Worm (Caenorhabditis elegans): ENCODE data around the gene ceh-1.

The ceh-1 gene

DNA sequence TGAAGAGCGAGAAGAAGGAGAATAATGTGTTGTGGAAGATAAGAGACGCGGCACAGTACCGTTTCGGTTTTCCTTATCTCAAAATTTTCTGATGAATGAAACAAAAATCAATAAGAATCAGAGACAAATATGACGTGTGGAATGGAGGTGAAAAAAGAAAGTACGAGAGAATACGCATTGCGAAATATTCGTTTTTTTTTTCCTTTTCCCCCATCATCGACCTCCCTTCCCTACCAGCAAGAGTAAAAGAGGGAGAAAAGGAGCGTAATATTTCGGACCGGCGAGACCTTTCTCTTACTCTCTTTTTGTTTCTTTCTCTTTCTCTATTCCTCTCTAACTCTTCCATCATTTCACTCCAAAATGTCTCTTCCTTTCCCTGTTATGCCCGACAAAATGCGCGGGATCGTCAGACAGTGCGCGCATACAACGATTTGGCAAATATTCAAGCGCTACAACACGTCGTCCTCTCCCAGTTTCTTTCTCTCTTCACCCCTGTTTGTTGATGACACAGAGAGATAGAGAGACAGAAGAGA lies 8.4 kb upstream of the ceh-1 start:
- no peak for TF ChIP-seq ama-1 (optimal IDR thresholded peaks at IDR 0.05)
- TF ChIP-seq swsn-7 (tag; optimal IDR thresholded peaks at IDR 0.05) = peak; percentile 49
- TF ChIP-seq nhr-47 (tag; optimal IDR thresholded peaks at IDR 0.05) = peak; percentile 37
- TF ChIP-seq tbx-2 (tag; optimal IDR thresholded peaks at IDR 0.05) = peak; percentile 61
- no peak for TF ChIP-seq lin-39 (tag; optimal IDR thresholded peaks at IDR 0.05)
- TF ChIP-seq grh-1 (GFP tag; IDR thresholded peaks at IDR 0.05) = peak; percentile 54
- TF ChIP-seq xbp-1 (tag; optimal IDR thresholded peaks at IDR 0.05) = peak; percentile 66
- peak; percentile 98 for TF ChIP-seq blmp-1 (tag; optimal IDR thresholded peaks at IDR 0.05)
- TF ChIP-seq jun-1 (tag; optimal IDR thresholded peaks at IDR 0.05) = peak; percentile 13
- peak; percentile 18 for TF ChIP-seq lir-3 (tag; optimal IDR thresholded peaks at IDR 0.05; ENCODE audit: poor library complexity)
- peak; percentile 56 for TF ChIP-seq C16A3.4 (tag; optimal IDR thresholded peaks at IDR 0.05)
- TF ChIP-seq snpc-4 (tag; optimal IDR thresholded peaks at IDR 0.05) = no peak
- peak; percentile 85 for TF ChIP-seq lin-14 (GFP tag; optimal IDR thresholded peaks at IDR 0.05)
- TF ChIP-seq zip-4 (GFP tag; optimal IDR thresholded peaks at IDR 0.05) = peak; percentile 84
- peak; percentile 66 for TF ChIP-seq nhr-90 (tag; optimal IDR thresholded peaks at IDR 0.05; ENCODE audit: poor library complexity)
- no peak for TF ChIP-seq aly-2 (tag; optimal IDR thresholded peaks at IDR 0.05)
- TF ChIP-seq dpl-1 (GFP tag; optimal IDR thresholded peaks at IDR 0.05) = peak; percentile 12 to 40 (median 38)
- TF ChIP-seq rnt-1 (tag; optimal IDR thresholded peaks at IDR 0.05) = peak; percentile 22
- TF ChIP-seq skn-1 (tag; optimal IDR thresholded peaks at IDR 0.05) = peak; percentile 82
- peak; percentile 28 to 61 for TF ChIP-seq lsy-2 (tag; optimal IDR thresholded peaks at IDR 0.05)
- no peak for TF ChIP-seq unc-30 (tag; optimal IDR thresholded peaks at IDR 0.05)
- TF ChIP-seq pax-3 (tag; optimal IDR thresholded peaks at IDR 0.05) = no peak
- peak; percentile 57 for TF ChIP-seq nhr-77 (tag; optimal IDR thresholded peaks at IDR 0.05)
- TF ChIP-seq ceh-82 (tag; optimal IDR thresholded peaks at IDR 0.05) = peak; percentile 25 to 49 (median 37)
- peak; percentile 75 for TF ChIP-seq nhr-71 (tag; optimal IDR thresholded peaks at IDR 0.05)
- peak; percentile 79 for TF ChIP-seq pqm-1 (tag; optimal IDR thresholded peaks at IDR 0.05)
- TF ChIP-seq elt-3 (tag; optimal IDR thresholded peaks at IDR 0.05) = peak in 3 of 6 experiments; percentile 32 to 50 (median 39)
- TF ChIP-seq sup-37 (GFP tag; optimal IDR thresholded peaks at IDR 0.05) = no peak
- TF ChIP-seq snu-23 (GFP tag; optimal IDR thresholded peaks at IDR 0.05) = peak; percentile 77
- TF ChIP-seq efl-3 (GFP tag; optimal IDR thresholded peaks at IDR 0.05) = no peak
- peak; percentile 80 for TF ChIP-seq mep-1 (tag; optimal IDR thresholded peaks at IDR 0.05)
- TF ChIP-seq nhr-19 (GFP tag; conservative IDR thresholded peaks at IDR 0.05) = peak; percentile 69
- TF ChIP-seq nhr-20 (tag; optimal IDR thresholded peaks at IDR 0.05) = peak; percentile 77
- TF ChIP-seq unc-130 (tag; optimal IDR thresholded peaks at IDR 0.05) = peak; percentile 13
- TF ChIP-seq alr-1 (tag; optimal IDR thresholded peaks at IDR 0.05; ENCODE audit: borderline replicate concordance) = no peak
- peak; percentile 95 for TF ChIP-seq nhr-85 (tag)
- TF ChIP-seq elt-2 (tag; optimal IDR thresholded peaks at IDR 0.05) = peak; percentile 77
- TF ChIP-seq efl-1 (optimal IDR thresholded peaks at IDR 0.05) = peak; percentile 31 to 53
- TF ChIP-seq efl-1 (GFP tag; optimal IDR thresholded peaks at IDR 0.05 in 1 of 2) = peak in 1 of 2 experiments; percentile 88
- no peak for TF ChIP-seq ceh-90 (tag; optimal IDR thresholded peaks at IDR 0.05)
- peak in 1 of 2 experiments; percentile 36 for TF ChIP-seq lin-35 (GFP tag; optimal IDR thresholded peaks at IDR 0.05)
- no peak for TF ChIP-seq Y116A8C.19 (tag; optimal IDR thresholded peaks at IDR 0.05; ENCODE audit: borderline replicate concordance)
- no peak for TF ChIP-seq dsc-1 (tag; optimal IDR thresholded peaks at IDR 0.05)
- TF ChIP-seq mdl-1 (tag; optimal IDR thresholded peaks at IDR 0.05) = peak in 1 of 2 experiments; percentile 57

Data from whole organism, L1 larva.